Worm (Caenorhabditis elegans): ENCODE results near the gene pudl-2.

DNA sequence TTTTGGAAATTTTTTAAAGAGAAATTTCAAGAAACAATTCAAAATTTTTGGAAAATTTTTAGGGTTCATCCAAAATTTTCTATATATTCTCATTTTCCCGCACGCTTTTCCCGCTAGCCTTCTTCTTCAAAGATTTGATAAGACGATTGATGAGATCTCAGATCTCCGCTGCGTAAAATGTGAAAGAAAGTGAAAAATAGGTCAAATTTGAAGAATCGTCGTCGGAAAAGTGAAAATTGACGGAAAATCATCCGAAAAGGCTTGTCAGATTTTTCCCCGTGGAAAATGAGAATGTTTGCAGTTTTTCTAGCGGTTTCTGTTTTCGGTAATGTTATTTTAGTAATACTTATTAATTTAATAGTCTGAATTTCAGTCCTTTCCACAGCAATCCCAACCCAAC is 25.4 kb upstream of the pudl-2 start, which contains the start of gene Y54G2A.76:
- no peak for TF ChIP-seq snpc-1.3 (tag; optimal IDR thresholded peaks at IDR 0.05; ENCODE audit: insufficient read depth)
- no peak for TF ChIP-seq gei-17 (GFP tag; optimal IDR thresholded peaks at IDR 0.05)
- no peak for TF ChIP-seq efl-1 (GFP tag; optimal IDR thresholded peaks at IDR 0.05)
- TF ChIP-seq ama-1 (optimal IDR thresholded peaks at IDR 0.05) = no peak
- TF ChIP-seq ama-1 (GFP tag; optimal IDR thresholded peaks at IDR 0.05) = no peak

Data from whole organism, young adult.